Worm (Caenorhabditis elegans) whole organism, late embryonic: ENCODE measurements around the gene pqn-37.

Experiments used
- Y22D7AL.16 ChIP-seq: sonication (generic microtip); optimal IDR thresholded peaks from 2 replicates; lab custom pipeline; 2016; ENCODE audit warnings: missing genetic modification characterization, missing compliant biosample characterization
- che-1 ChIP-seq: sonication (generic microtip); optimal IDR thresholded peaks from 2 replicates; lab custom pipeline; 2016; ENCODE audit warnings: mild to moderate bottlenecking, missing genetic modification characterization, missing compliant biosample characterization
- hlh-8 ChIP-seq: sonication (generic microtip); optimal IDR thresholded peaks from 2 replicates; lab custom pipeline; 2016; ENCODE audit warnings: missing genotype, missing genetic modification characterization, missing compliant biosample characterization
- nhr-11 ChIP-seq: fragments of 150-350 bp; optimal IDR thresholded peaks from 2 replicates; lab custom pipeline; 2014; ENCODE audit warnings: missing biosample characterization, missing genetic modification characterization
- npax-4 ChIP-seq: sonication (generic microtip); optimal IDR thresholded peaks from 2 replicates; lab custom pipeline; 2016; ENCODE audit warnings: missing genetic modification characterization, missing compliant biosample characterization

DNA sequence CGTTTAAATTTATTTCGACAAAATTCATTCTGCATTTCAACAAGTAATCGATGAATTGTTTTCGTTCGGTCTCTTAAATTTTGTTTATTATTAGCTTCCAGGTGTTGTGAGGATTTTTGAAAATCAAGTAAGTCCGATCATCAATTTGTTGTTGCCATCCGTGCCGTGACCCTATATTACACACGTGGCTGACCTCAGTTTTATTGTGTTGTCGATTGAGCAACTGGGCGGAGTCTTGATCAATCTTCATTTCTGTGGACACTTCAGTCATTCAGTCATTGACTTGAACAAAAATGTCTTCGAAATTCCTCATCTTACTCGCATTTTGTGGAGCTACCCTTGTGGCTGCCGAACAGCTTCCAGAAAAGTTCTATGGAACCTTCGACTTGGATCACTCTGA lies 10.2 kb upstream of the pqn-37 start, which contains the start of gene lbp-2:
- no peak for TF ChIP-seq che-1
- TF ChIP-seq nhr-11 (tag; lab: Kevin White, UChicago): no peak
- TF ChIP-seq Y22D7AL.16 (tag; lab: Kevin White, UChicago): no peak
- no peak for TF ChIP-seq npax-4 (tag; lab: Kevin White, UChicago)
- no peak for TF ChIP-seq hlh-8 (tag; lab: Kevin White, UChicago)
